Worm (Caenorhabditis elegans): ENCODE data around the gene age-1.

ce11 chrII:11487999-11488398, 38.9 kb downstream of the age-1 start, which contains the start of gene B0334.13:
- TF ChIP-seq snpc-4 (tag; optimal IDR thresholded peaks at IDR 0.05) (no peak), pha-4 (tag; optimal IDR thresholded peaks at IDR 0.05) (no peak), ceh-39 (tag; optimal IDR thresholded peaks at IDR 0.05) (no peak), nhr-28 (tag; optimal IDR thresholded peaks at IDR 0.05) (no peak), unc-62 (GFP tag; optimal IDR thresholded peaks at IDR 0.05) (no peak), sem-2 (GFP tag; optimal IDR thresholded peaks at IDR 0.05) (no peak), ham-2 (GFP tag; optimal IDR thresholded peaks at IDR 0.05) (no peak)

Data from whole organism, mixed stage, embryonic.